Worm (Caenorhabditis elegans) whole organism, L1 larva: ENCODE measurements around the gene set-14.

ENCODE experiments used
- C16A3.4 ChIP-seq: fragments of 150-350 bp; optimal IDR thresholded peaks from 2 replicates; lab custom pipeline; 2014; ENCODE audit warnings: missing biosample characterization, missing genetic modification characterization
- C34B4.2 ChIP-seq: sonication (generic microtip); optimal IDR thresholded peaks from 2 replicates; lab custom pipeline; 2017; ENCODE audit warnings: mild to moderate bottlenecking, missing genetic modification characterization, missing compliant biosample characterization
- F16B12.6 ChIP-seq: fragments of 150-350 bp; optimal IDR thresholded peaks from 2 replicates; lab custom pipeline; 2014; ENCODE audit warnings: missing biosample characterization, missing genetic modification characterization
- Y116A8C.19 ChIP-seq: sonication (generic microtip); optimal IDR thresholded peaks from 2 replicates; lab custom pipeline; 2016; ENCODE audit warnings: missing compliant biosample characterization, missing genetic modification characterization, borderline replicate concordance
- aha-1 ChIP-seq: fragments of 150-350 bp; optimal IDR thresholded peaks from 2 replicates; lab custom pipeline; 2014; ENCODE audit warnings: missing biosample characterization, missing genetic modification characterization
- alr-1 ChIP-seq: fragments of 200-800 bp; sonication (Bioruptor generic); optimal IDR thresholded peaks from 2 replicates; lab custom pipeline; 2018; ENCODE audit warnings: borderline replicate concordance, mild to moderate bottlenecking, missing genetic modification characterization, missing compliant biosample characterization
- ama-1 ChIP-seq: fragments of 150-350 bp; optimal IDR thresholded peaks from 2 replicates; lab custom pipeline; 2014
- ceh-63 ChIP-seq: fragments of 200-800 bp; sonication (Bioruptor generic); optimal IDR thresholded peaks from 2 replicates; lab custom pipeline; 2018; ENCODE audit warnings: mild to moderate bottlenecking, missing genetic modification characterization, missing compliant biosample characterization
- ceh-90 ChIP-seq: sonication (generic microtip); optimal IDR thresholded peaks from 2 replicates; lab custom pipeline; 2016; ENCODE audit warnings: missing genetic modification characterization, missing compliant biosample characterization
- dpl-1 ChIP-seq, 3 experiments: fragments of 150-350 bp in 2 of 3; sonication (generic microtip) in 1 of 3; optimal IDR thresholded peaks; 2 replicates each; lab custom pipeline; 2014 to 2017; ENCODE audit warnings: missing biosample characterization in 3 of 3, missing genetic modification characterization in 3 of 3, missing genetic modification reagents in 3 of 3
- efl-1 ChIP-seq, 4 experiments: fragments of 150-350 bp; optimal IDR thresholded peaks in 3 of 4; peaks in 1 of 4; 1 replicate in 1 of 4; 2 replicates in 3 of 4; lab custom pipeline; 2014; ENCODE audit warnings: missing biosample characterization in 2 of 4, missing genetic modification characterization in 2 of 4, missing genetic modification reagents in 2 of 4
- elt-2 ChIP-seq: sonication (generic microtip); optimal IDR thresholded peaks from 2 replicates; lab custom pipeline; 2016; ENCODE audit warnings: missing genetic modification characterization, mild to moderate bottlenecking, inconsistent platforms, missing compliant biosample characterization, missing genetic modification reagents
- ets-5 ChIP-seq: fragments of 200-800 bp; sonication (Bioruptor generic); IDR thresholded peaks from 2 replicates; pipeline ENCODE4 v1.3.6; 2022; ENCODE audit warnings: missing genetic modification characterization, missing compliant biosample characterization
- fkh-4 ChIP-seq: sonication (generic microtip); optimal IDR thresholded peaks from 2 replicates; lab custom pipeline; 2016; ENCODE audit warnings: missing compliant biosample characterization, missing genetic modification characterization, borderline replicate concordance
- fos-1 ChIP-seq: fragments of 150-350 bp; optimal IDR thresholded peaks from 2 replicates; lab custom pipeline; 2014; ENCODE audit warnings: missing biosample characterization, missing genetic modification characterization
- hlh-17 ChIP-seq: fragments of 200-800 bp; sonication (Bioruptor generic); optimal IDR thresholded peaks from 2 replicates; lab custom pipeline; 2018; ENCODE audit warnings: missing genetic modification characterization, mild to moderate bottlenecking, missing compliant biosample characterization, moderate library complexity, borderline replicate concordance
- irx-1 ChIP-seq: sonication (generic microtip); optimal IDR thresholded peaks from 2 replicates; lab custom pipeline; 2016; ENCODE audit warnings: missing genetic modification characterization, missing compliant biosample characterization
- lin-13 ChIP-seq: fragments of 150-350 bp; optimal IDR thresholded peaks from 2 replicates; lab custom pipeline; 2014; ENCODE audit warnings: missing biosample characterization, missing genetic modification reagents, missing genetic modification characterization
- lin-35 ChIP-seq, 2 experiments: fragments of 150-350 bp; optimal IDR thresholded peaks; 2 replicates each; lab custom pipeline; 2014; ENCODE audit warnings: missing biosample characterization in 2 of 2, missing genetic modification characterization in 2 of 2, missing genetic modification reagents in 2 of 2
- lir-3 ChIP-seq: sonication (generic microtip); optimal IDR thresholded peaks from 2 replicates; lab custom pipeline; 2016; ENCODE audit warnings: mild to moderate bottlenecking, missing genetic modification characterization, moderate library complexity, missing compliant biosample characterization; ENCODE audit not compliant: poor library complexity
- lsy-2 ChIP-seq, 2 experiments: fragments of 150-350 bp; optimal IDR thresholded peaks; 2 replicates each; lab custom pipeline; 2014; ENCODE audit warnings: missing biosample characterization in 2 of 2, missing genetic modification characterization in 2 of 2
- mdl-1 ChIP-seq, 2 experiments: fragments of 150-350 bp; optimal IDR thresholded peaks; 2 replicates each; lab custom pipeline; 2014 to 2017; ENCODE audit warnings: missing biosample characterization in 2 of 2, missing genetic modification characterization in 2 of 2, inconsistent platforms in 1 of 2
- mep-1 ChIP-seq: fragments of 150-350 bp; optimal IDR thresholded peaks from 2 replicates; lab custom pipeline; 2014; ENCODE audit warnings: missing biosample characterization, missing genetic modification characterization
- nhr-11 ChIP-seq: fragments of 150-350 bp; optimal IDR thresholded peaks from 2 replicates; lab custom pipeline; 2014; ENCODE audit warnings: missing biosample characterization, missing genetic modification characterization
- nhr-19 ChIP-seq: fragments of 200-800 bp; sonication (Bioruptor generic); conservative IDR thresholded peaks from 2 replicates; pipeline ENCODE4 v1.3.6; 2022; ENCODE audit warnings: missing genetic modification characterization, missing compliant biosample characterization
- nhr-20 ChIP-seq: sonication (generic microtip); optimal IDR thresholded peaks from 2 replicates; lab custom pipeline; 2016; ENCODE audit warnings: mild to moderate bottlenecking, missing genetic modification characterization, missing compliant biosample characterization
- nhr-237 ChIP-seq: fragments of 150-350 bp; optimal IDR thresholded peaks from 2 replicates; lab custom pipeline; 2014; ENCODE audit warnings: missing biosample characterization, missing genetic modification characterization
- nhr-28 ChIP-seq: fragments of 150-350 bp; optimal IDR thresholded peaks from 2 replicates; lab custom pipeline; 2014; ENCODE audit warnings: missing biosample characterization, missing genetic modification characterization
- nhr-71 ChIP-seq: sonication (generic microtip); optimal IDR thresholded peaks from 2 replicates; lab custom pipeline; 2016; ENCODE audit warnings: mild to moderate bottlenecking, missing genetic modification characterization, moderate library complexity, missing compliant biosample characterization
- nhr-76 ChIP-seq: sonication (generic microtip); optimal IDR thresholded peaks from 2 replicates; lab custom pipeline; 2017; ENCODE audit warnings: missing biosample characterization, missing genetic modification characterization
- pag-3 ChIP-seq: sonication (generic microtip); optimal IDR thresholded peaks from 2 replicates; lab custom pipeline; 2017; ENCODE audit warnings: missing genetic modification characterization, mild to moderate bottlenecking, missing compliant biosample characterization, antibody characterized with exemption, borderline replicate concordance; ENCODE audit not compliant: insufficient read depth
- pax-3 ChIP-seq: fragments of 200-800 bp; sonication (Bioruptor generic); optimal IDR thresholded peaks from 2 replicates; lab custom pipeline; 2018; ENCODE audit warnings: mild to moderate bottlenecking, missing genetic modification characterization, moderate library complexity, missing compliant biosample characterization
- snu-23 ChIP-seq: sonication (generic microtip); optimal IDR thresholded peaks from 2 replicates; lab custom pipeline; 2016; ENCODE audit warnings: missing genetic modification characterization, missing compliant biosample characterization
- sptf-1 ChIP-seq: fragments of 150-350 bp; optimal IDR thresholded peaks from 2 replicates; lab custom pipeline; 2014; ENCODE audit warnings: missing biosample characterization, missing genetic modification characterization
- swsn-7 ChIP-seq: sonication (generic microtip); optimal IDR thresholded peaks from 2 replicates; lab custom pipeline; 2016; ENCODE audit warnings: missing genetic modification characterization, missing compliant biosample characterization
- tbx-2 ChIP-seq: sonication (generic microtip); optimal IDR thresholded peaks from 2 replicates; lab custom pipeline; 2016; ENCODE audit warnings: missing genetic modification characterization, missing compliant biosample characterization
- tlp-1 ChIP-seq: fragments of 150-350 bp; optimal IDR thresholded peaks from 2 replicates; lab custom pipeline; 2014; ENCODE audit warnings: missing biosample characterization, missing genetic modification characterization
- unc-130 ChIP-seq: fragments of 150-350 bp; optimal IDR thresholded peaks from 2 replicates; lab custom pipeline; 2017; ENCODE audit warnings: missing biosample characterization, missing genetic modification characterization, inconsistent platforms
- unc-62 ChIP-seq: fragments of 150-350 bp; optimal IDR thresholded peaks from 2 replicates; lab custom pipeline; 2014; ENCODE audit warnings: missing biosample characterization, missing genetic modification reagents, missing genetic modification characterization
- unc-98 ChIP-seq: fragments of 200-800 bp; sonication (Bioruptor generic); IDR thresholded peaks from 2 replicates; pipeline ENCODE4 v1.3.6; 2022; ENCODE audit warnings: missing genetic modification characterization, missing compliant biosample characterization
- vab-15 ChIP-seq: sonication (generic microtip); optimal IDR thresholded peaks from 2 replicates; lab custom pipeline; 2017; ENCODE audit warnings: missing genotype, mild to moderate bottlenecking, missing genetic modification characterization, missing compliant biosample characterization
- ztf-11 ChIP-seq, 2 experiments: sonication (generic microtip); optimal IDR thresholded peaks; 2 replicates each; lab custom pipeline; 2016 to 2017; ENCODE audit warnings: missing genetic modification characterization in 2 of 2, missing biosample characterization in 1 of 2, missing compliant biosample characterization in 1 of 2

set-14 gene

ce11 chrII:10810690-10811089 is 14.6 kb upstream of the set-14 start, which contains the start of gene msrp-7:
msrp-7 (plus strand) TSS chrII:10810990.
- no peak for TF ChIP-seq aha-1
- no peak for TF ChIP-seq lin-13
- TF ChIP-seq mdl-1 (tag; optimal IDR thresholded peaks at IDR 0.05; lab: Kevin White, UChicago): no peak
- TF ChIP-seq hlh-17 (GFP tag; lab: Kevin White, UChicago): no peak
- no peak for TF ChIP-seq lin-35 (GFP tag; optimal IDR thresholded peaks at IDR 0.05; lab: Kevin White, UChicago)
- TF ChIP-seq mep-1 (tag; lab: Kevin White, UChicago): no peak
- TF ChIP-seq swsn-7 (tag; lab: Kevin White, UChicago): no peak
- no peak for TF ChIP-seq tlp-1 (tag; lab: Kevin White, UChicago)
- TF ChIP-seq unc-130 (tag; lab: Kevin White, UChicago): no peak
- TF ChIP-seq nhr-76 (tag; lab: Kevin White, UChicago): no peak
- no peak for TF ChIP-seq unc-98 (GFP tag; lab: Robert Waterston, UW)
- no peak for TF ChIP-seq efl-1 (optimal IDR thresholded peaks at IDR 0.05; lab: Kevin White, UChicago)
- TF ChIP-seq efl-1 (GFP tag; optimal IDR thresholded peaks at IDR 0.05 in 1 of 2; lab: Kevin White, UChicago): no peak
- TF ChIP-seq unc-62 (GFP tag; lab: Kevin White, UChicago): no peak
- no peak for TF ChIP-seq vab-15 (tag; lab: Kevin White, UChicago)

DNA sequence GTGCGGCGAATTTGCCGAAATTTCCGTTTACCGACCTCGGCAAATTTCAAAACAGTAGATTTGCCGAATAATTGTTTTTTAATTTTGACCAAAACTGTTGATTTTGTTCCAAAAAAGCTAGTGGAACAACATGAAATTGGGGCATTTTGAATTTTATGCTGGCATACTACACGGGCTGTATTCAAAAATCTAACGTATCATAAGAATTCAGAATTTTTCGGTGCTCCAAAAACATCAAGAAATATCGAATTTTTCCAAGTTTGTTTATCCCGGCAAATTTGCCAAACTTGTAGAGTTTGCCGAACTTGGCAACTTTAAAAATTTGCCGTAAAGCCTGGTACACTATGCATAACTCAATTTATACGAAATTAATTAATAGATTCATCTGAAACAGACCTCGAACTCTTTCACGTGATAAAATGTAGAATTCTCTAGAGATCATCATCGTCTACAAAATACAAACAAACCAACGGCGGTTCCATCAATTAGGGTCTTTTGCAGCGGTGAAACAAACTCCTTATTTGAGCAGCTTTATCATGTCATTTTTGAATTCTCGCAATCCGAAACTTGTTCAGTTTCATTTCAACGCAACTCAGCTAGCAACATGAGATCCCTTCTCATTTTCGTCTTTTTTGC is 12.7 kb upstream of the set-14 start, which contains the start of gene R06F6.14:
R06F6.14 (plus strand) TSS at position 586 of the 636 bp plus-strand sequence.
- TF ChIP-seq unc-130 (tag; lab: Kevin White, UChicago) (no peak), ceh-90 (tag; lab: Kevin White, UChicago) (no peak), aha-1 (no peak), F16B12.6 (no peak), pax-3 (no peak), nhr-11 (tag; lab: Kevin White, UChicago) (no peak), ama-1 (lab: Kevin White, UChicago) (no peak), elt-2 (tag; lab: Kevin White, UChicago) (no peak), C16A3.4 (no peak), nhr-19 (no peak), lir-3 (no peak), efl-1 (optimal IDR thresholded peaks at IDR 0.05; lab: Kevin White, UChicago) (no peak), efl-1 (GFP tag; optimal IDR thresholded peaks at IDR 0.05 in 1 of 2; lab: Kevin White, UChicago) (no peak), tlp-1 (tag; lab: Kevin White, UChicago) (no peak), nhr-20 (tag; lab: Kevin White, UChicago) (no peak), fkh-4 (no peak), sptf-1 (tag; lab: Kevin White, UChicago) (no peak), alr-1 (tag; lab: Kevin White, UChicago) (no peak), ets-5 (no peak), ceh-63 (GFP tag; lab: Kevin White, UChicago) (no peak)

DNA sequence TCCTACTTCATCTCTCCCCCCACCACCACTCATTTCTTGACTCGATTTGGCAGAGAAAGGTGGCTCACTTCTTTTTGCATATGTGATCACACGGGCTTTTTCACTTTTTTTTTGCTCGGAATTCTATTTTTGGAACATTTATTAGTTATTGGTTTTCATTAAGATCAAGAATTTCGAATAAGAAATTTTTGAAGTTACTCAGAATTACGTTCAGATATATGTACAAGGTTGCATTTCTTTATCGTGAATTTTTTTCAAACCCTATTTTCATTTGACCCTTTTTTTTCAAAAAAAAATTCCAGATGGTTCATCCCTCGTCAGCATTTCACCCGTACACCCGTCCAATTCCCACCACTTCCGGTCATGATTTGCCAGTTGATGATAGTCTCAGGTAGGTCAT is 9.3 kb upstream of the set-14 start, which contains the start of gene ceh-62:
ceh-62 (plus strand) TSS at position 301 of the 400 bp plus-strand sequence.
- no peak for TF ChIP-seq dpl-1 (GFP tag; optimal IDR thresholded peaks at IDR 0.05; lab: Kevin White, UChicago)
- TF ChIP-seq C34B4.2: no peak
- TF ChIP-seq pag-3 (tag; lab: Kevin White, UChicago): no peak
- no peak for TF ChIP-seq nhr-237
- TF ChIP-seq fos-1: no peak
- TF ChIP-seq snu-23 (GFP tag; lab: Kevin White, UChicago): no peak
- TF ChIP-seq ztf-11 (tag; optimal IDR thresholded peaks at IDR 0.05; lab: Kevin White, UChicago): no peak
- no peak for TF ChIP-seq nhr-28 (tag; lab: Kevin White, UChicago)
- TF ChIP-seq tbx-2 (tag; lab: Kevin White, UChicago): no peak
- no peak for TF ChIP-seq irx-1 (tag; lab: Kevin White, UChicago)
- no peak for TF ChIP-seq lsy-2 (tag; optimal IDR thresholded peaks at IDR 0.05; lab: Kevin White, UChicago)
- no peak for TF ChIP-seq Y116A8C.19 (tag; lab: Kevin White, UChicago)
- no peak for TF ChIP-seq unc-62 (GFP tag; lab: Kevin White, UChicago)
- TF ChIP-seq nhr-71 (tag; lab: Kevin White, UChicago): no peak
